Fruit fly (Drosophila melanogaster): ENCODE measurements around the gene Alp9.

Alp9 gene

DNA sequence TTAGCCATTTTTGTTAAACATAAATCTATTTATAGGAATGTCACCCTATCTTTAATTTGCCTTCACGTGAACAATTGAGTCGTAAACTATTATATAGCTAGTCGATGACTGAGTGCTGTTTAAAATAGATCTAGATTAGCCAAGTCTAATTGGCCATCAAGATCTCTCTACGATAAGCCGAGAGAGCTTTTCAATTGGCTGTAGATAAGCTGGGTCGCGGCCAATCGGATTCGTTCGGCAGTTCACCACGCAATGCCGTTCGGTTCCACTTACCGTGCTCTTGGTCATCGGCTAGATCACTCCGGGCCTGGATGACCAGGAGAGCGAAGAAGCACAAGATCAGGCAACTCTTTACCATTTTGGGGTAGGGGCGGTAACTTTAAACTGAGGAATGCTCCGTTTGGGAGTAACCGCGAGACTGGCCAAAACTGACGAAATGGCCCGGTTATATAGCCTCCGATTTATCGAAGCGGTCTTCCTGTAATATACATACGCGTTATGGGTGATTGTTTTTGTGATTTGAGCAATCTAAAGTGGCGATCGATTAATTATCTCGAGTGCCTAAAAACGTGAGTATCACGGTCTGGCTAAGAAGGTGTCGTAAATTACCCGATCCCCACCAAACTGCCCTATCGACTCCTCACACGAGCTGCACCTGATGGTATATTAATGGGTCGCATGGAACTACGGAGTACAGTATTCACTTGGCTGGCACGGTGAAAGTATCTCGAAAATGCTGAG is at the start of gene Alp9, which contains the start of gene Alp10:
Alp9 (plus strand) TSS at position 690 of the 741 bp plus-strand sequence.
Alp10 (minus strand) TSS at position 420 of the 741 bp plus-strand sequence.
- TF ChIP-seq psq (optimal IDR thresholded peaks at IDR 0.05): no peak
- TF ChIP-seq pan (optimal IDR thresholded peaks at IDR 0.05): no peak
- no peak for TF ChIP-seq CG8478 (optimal IDR thresholded peaks at IDR 0.05)
- TF ChIP-seq EcR (GFP tag; optimal IDR thresholded peaks at IDR 0.05): no peak
- TF ChIP-seq Dll (optimal IDR thresholded peaks at IDR 0.05): no peak
- no peak for TF ChIP-seq usp (GFP tag; optimal IDR thresholded peaks at IDR 0.05)

dm6 chr3L:5548524-5549084 is 46.7 kb upstream of the Alp9 start:
- TF ChIP-seq psq (optimal IDR thresholded peaks at IDR 0.05) (no peak), pan (optimal IDR thresholded peaks at IDR 0.05) (no peak), CG8478 (optimal IDR thresholded peaks at IDR 0.05) (no peak), usp (GFP tag; optimal IDR thresholded peaks at IDR 0.05) (no peak), Dll (optimal IDR thresholded peaks at IDR 0.05) (no peak), EcR (GFP tag; optimal IDR thresholded peaks at IDR 0.05) (no peak)

DNA sequence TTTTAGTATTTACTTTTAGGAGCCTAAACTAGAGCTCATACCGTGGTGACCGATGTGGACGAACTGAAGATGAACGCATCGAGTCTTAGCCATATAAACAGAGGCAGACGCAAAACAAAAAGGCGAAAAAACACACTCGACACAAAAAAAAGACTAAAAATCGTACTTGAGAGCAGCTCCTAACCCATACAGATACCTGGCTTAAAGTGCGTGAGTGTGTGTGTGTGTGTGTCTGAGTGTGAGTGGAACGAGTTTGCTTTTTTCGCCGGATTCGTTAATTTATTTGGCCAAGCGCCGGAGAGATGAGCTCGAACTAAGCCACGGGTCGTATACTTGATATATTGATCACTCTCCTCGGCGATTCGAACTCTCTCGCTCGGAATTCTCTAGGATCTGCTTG is 44.3 kb upstream of the Alp9 start, which contains the start of gene frm:
frm (minus strand) TSS at position 73 of the 400 bp plus-strand sequence.
- TF ChIP-seq Dll (optimal IDR thresholded peaks at IDR 0.05): no peak
- no peak for TF ChIP-seq pan (optimal IDR thresholded peaks at IDR 0.05)
- TF ChIP-seq psq (optimal IDR thresholded peaks at IDR 0.05): no peak
- no peak for TF ChIP-seq CG8478 (optimal IDR thresholded peaks at IDR 0.05)
- no peak for TF ChIP-seq usp (GFP tag; optimal IDR thresholded peaks at IDR 0.05)
- TF ChIP-seq EcR (GFP tag; optimal IDR thresholded peaks at IDR 0.05): no peak

- TF ChIP-seq psq (optimal IDR thresholded peaks at IDR 0.05): no peak
- TF ChIP-seq pan (optimal IDR thresholded peaks at IDR 0.05): no peak
- TF ChIP-seq EcR (GFP tag; optimal IDR thresholded peaks at IDR 0.05): no peak
- no peak for TF ChIP-seq Dll (optimal IDR thresholded peaks at IDR 0.05)
- TF ChIP-seq usp (GFP tag; optimal IDR thresholded peaks at IDR 0.05): no peak
- no peak for TF ChIP-seq CG8478 (optimal IDR thresholded peaks at IDR 0.05)
Observed at dm6 chr3L:5553717-5554116, 41.6 kb upstream of the Alp9 start.

DNA sequence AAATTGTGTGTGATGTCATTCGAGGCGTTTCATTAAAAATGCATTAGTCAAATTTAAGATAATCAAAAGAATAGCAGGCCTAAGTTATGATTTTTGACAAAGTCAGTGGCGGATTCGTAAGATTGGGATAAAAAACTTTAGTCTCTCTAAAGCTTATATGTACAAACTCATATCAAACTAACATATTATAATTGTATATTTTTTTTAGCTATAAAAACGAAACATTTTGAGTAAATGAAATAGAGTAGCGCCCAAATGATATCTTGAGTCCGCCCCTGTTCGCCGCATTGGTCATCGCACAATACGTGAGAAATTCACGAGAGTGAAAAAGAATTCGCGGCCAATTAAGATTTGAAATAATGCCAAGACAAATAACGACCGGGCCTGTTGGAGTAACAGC is 41.0 kb upstream of the Alp9 start:
- TF ChIP-seq Dll (optimal IDR thresholded peaks at IDR 0.05) (no peak), pan (optimal IDR thresholded peaks at IDR 0.05) (no peak), CG8478 (optimal IDR thresholded peaks at IDR 0.05) (no peak), usp (GFP tag; optimal IDR thresholded peaks at IDR 0.05) (no peak), EcR (GFP tag; optimal IDR thresholded peaks at IDR 0.05) (no peak), psq (optimal IDR thresholded peaks at IDR 0.05) (no peak)

DNA sequence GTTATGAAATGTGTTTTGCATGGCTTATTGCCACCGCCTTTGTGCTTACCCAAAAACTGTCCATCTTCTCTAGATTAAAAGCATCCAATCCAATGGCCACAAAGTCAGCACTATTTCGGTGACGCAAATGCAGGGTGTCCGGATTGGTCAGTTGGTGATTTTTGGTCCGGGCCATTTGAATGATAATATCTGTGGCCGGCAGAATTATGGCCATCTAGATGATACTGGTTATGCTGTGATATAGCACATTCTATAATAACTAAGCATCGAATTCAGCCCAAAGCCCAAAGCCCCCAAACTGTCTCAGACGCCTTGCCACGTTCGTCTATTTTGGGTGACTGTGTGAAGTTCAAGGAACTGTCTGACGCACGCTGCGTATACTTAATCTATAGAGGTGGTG is 39.1 kb upstream of the Alp9 start:
- no peak for TF ChIP-seq EcR (GFP tag; optimal IDR thresholded peaks at IDR 0.05)
- TF ChIP-seq CG8478 (optimal IDR thresholded peaks at IDR 0.05): no peak
- TF ChIP-seq pan (optimal IDR thresholded peaks at IDR 0.05): no peak
- no peak for TF ChIP-seq psq (optimal IDR thresholded peaks at IDR 0.05)
- no peak for TF ChIP-seq usp (GFP tag; optimal IDR thresholded peaks at IDR 0.05)
- no peak for TF ChIP-seq Dll (optimal IDR thresholded peaks at IDR 0.05)

dm6 chr3L:5561341-5561740 is 34.0 kb upstream of the Alp9 start, which contains the start of gene sinu:
TSS of gene sinu (minus strand) at chr3L:5561598.
- TF ChIP-seq psq (optimal IDR thresholded peaks at IDR 0.05) (no peak), Dll (optimal IDR thresholded peaks at IDR 0.05) (no peak), usp (GFP tag; optimal IDR thresholded peaks at IDR 0.05) (no peak), CG8478 (optimal IDR thresholded peaks at IDR 0.05) (no peak), EcR (GFP tag; optimal IDR thresholded peaks at IDR 0.05) (no peak), pan (optimal IDR thresholded peaks at IDR 0.05) (no peak)

DNA sequence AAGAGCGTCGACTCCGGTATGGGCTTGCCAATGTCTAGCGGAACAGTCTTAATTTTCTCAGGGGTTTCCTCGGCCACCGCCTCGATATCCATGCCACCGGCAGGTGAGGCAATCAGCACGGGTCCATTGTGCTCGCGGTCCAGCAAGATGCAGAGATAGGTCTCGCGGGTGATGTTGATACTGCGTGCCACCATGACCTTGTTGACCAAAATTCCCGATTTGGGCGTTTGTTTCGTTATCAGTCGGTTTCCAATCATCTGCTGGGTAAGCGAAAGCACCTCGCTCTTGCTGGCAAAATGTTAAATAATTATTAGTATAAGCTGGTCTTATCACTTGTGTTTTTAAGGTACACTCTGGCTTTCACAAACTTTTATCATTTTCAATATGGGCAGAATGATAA is 32.8 kb upstream of the Alp9 start:
- TF ChIP-seq Dll (optimal IDR thresholded peaks at IDR 0.05) (no peak), pan (optimal IDR thresholded peaks at IDR 0.05) (no peak), usp (GFP tag; optimal IDR thresholded peaks at IDR 0.05) (no peak), psq (optimal IDR thresholded peaks at IDR 0.05) (no peak), EcR (GFP tag; optimal IDR thresholded peaks at IDR 0.05) (no peak), CG8478 (optimal IDR thresholded peaks at IDR 0.05) (no peak)

dm6 chr3L:5563309-5564182 is 31.8 kb upstream of the Alp9 start, which contains the start of the genes ScsbetaG and Sras:
TSS of gene ScsbetaG (minus strand) at chr3L:5563691.
TSS of gene Sras (plus strand) at chr3L:5563774.
- TF ChIP-seq psq (optimal IDR thresholded peaks at IDR 0.05) (no peak), usp (GFP tag; optimal IDR thresholded peaks at IDR 0.05) (no peak), CG8478 (optimal IDR thresholded peaks at IDR 0.05) (no peak), EcR (GFP tag; optimal IDR thresholded peaks at IDR 0.05) (no peak), Dll (optimal IDR thresholded peaks at IDR 0.05) (no peak)

dm6 chr3L:5565051-5565688 is 30.2 kb upstream of the Alp9 start, which contains the start of gene bc10:
TSS of gene bc10 (plus strand) at chr3L:5565231.
- no peak for TF ChIP-seq CG8478 (optimal IDR thresholded peaks at IDR 0.05)
- TF ChIP-seq psq (optimal IDR thresholded peaks at IDR 0.05): no peak
- no peak for TF ChIP-seq pan (optimal IDR thresholded peaks at IDR 0.05)
- TF ChIP-seq Dll (optimal IDR thresholded peaks at IDR 0.05): no peak
- TF ChIP-seq EcR (GFP tag; optimal IDR thresholded peaks at IDR 0.05): no peak
- no peak for TF ChIP-seq usp (GFP tag; optimal IDR thresholded peaks at IDR 0.05)

- TF ChIP-seq pan (optimal IDR thresholded peaks at IDR 0.05) (no peak), CG8478 (optimal IDR thresholded peaks at IDR 0.05) (no peak), psq (optimal IDR thresholded peaks at IDR 0.05) (no peak), EcR (GFP tag; optimal IDR thresholded peaks at IDR 0.05) (no peak), Dll (optimal IDR thresholded peaks at IDR 0.05) (no peak), usp (GFP tag; optimal IDR thresholded peaks at IDR 0.05) (no peak)
Observed at dm6 chr3L:5568361-5568760, 27.0 kb upstream of the Alp9 start.

Measured in whole organism.